Fruit fly (Drosophila melanogaster) whole organism, embryonic: ENCODE results near the gene Son.
A peak's percentile ranks its signal among the peaks of the same experiment; 100 is the strongest.

Source experiments
- Aef1 ChIP-seq: fragments of 200-800 bp; sonication (Bioruptor generic); IDR thresholded peaks from 3 replicates; pipeline ENCODE4 v1.3.6; 2022; ENCODE audit warnings: missing biosample characterization, missing genetic modification characterization
- Bdp1 ChIP-seq: fragments of 200-800 bp; sonication (Bioruptor generic); optimal IDR thresholded peaks from 3 replicates; lab custom pipeline; 2016; ENCODE audit warnings: missing biosample characterization, missing genetic modification characterization
- BtbVII ChIP-seq: fragments of 200-800 bp; sonication (Bioruptor generic); optimal IDR thresholded peaks from 3 replicates; lab custom pipeline; 2017; ENCODE audit warnings: missing biosample characterization, mild to moderate bottlenecking, missing genetic modification characterization
- CG10147 ChIP-seq: fragments of 200-800 bp; sonication (Bioruptor generic); optimal IDR thresholded peaks from 2 replicates; lab custom pipeline; 2019; ENCODE audit warnings: missing biosample characterization, mild to moderate bottlenecking, missing genetic modification characterization, moderate library complexity
- CG10274 ChIP-seq: fragments of 200-800 bp; sonication (Bioruptor generic); optimal IDR thresholded peaks from 3 replicates; lab custom pipeline; 2017; ENCODE audit warnings: missing biosample characterization, mild to moderate bottlenecking, missing genetic modification characterization
- CG10462 ChIP-seq: fragments of 200-800 bp; sonication (Bioruptor generic); optimal IDR thresholded peaks from 2 replicates; lab custom pipeline; 2016; ENCODE audit warnings: missing biosample characterization, missing genetic modification characterization
- CG11085 ChIP-seq: fragments of 200-800 bp; sonication (Bioruptor generic); IDR thresholded peaks from 2 replicates; pipeline ENCODE4 v1.3.6; 2022; ENCODE audit warnings: missing biosample characterization, missing genetic modification characterization
- CG11560 ChIP-seq: fragments of 200-800 bp; sonication (Bioruptor generic); IDR thresholded peaks from 3 replicates; pipeline ENCODE4 v1.3.6; 2022; ENCODE audit warnings: missing biosample characterization, missing genetic modification characterization
- CG11723 ChIP-seq: fragments of 200-800 bp; sonication (Bioruptor generic); optimal IDR thresholded peaks from 2 replicates; lab custom pipeline; 2017; ENCODE audit warnings: missing biosample characterization, mild to moderate bottlenecking, missing genetic modification characterization
- CG12155 ChIP-seq: fragments of 200-800 bp; sonication (Bioruptor generic); optimal IDR thresholded peaks from 3 replicates; lab custom pipeline; 2016; ENCODE audit warnings: missing biosample characterization, missing genetic modification characterization
- CG12219 ChIP-seq: fragments of 200-800 bp; sonication (Bioruptor generic); optimal IDR thresholded peaks from 3 replicates; lab custom pipeline; 2018; ENCODE audit warnings: missing biosample characterization, mild to moderate bottlenecking, missing genetic modification characterization
- CG12744 ChIP-seq: fragments of 200-800 bp; sonication (Bioruptor generic); optimal IDR thresholded peaks from 2 replicates; lab custom pipeline; 2016; ENCODE audit warnings: missing biosample characterization, missing genetic modification characterization
- CG17912 ChIP-seq: fragments of 200-800 bp; sonication (Bioruptor generic); optimal IDR thresholded peaks from 2 replicates; lab custom pipeline; 2018; ENCODE audit warnings: missing biosample characterization, mild to moderate bottlenecking, missing genetic modification characterization
- CG2712 ChIP-seq: fragments of 200-800 bp; optimal IDR thresholded peaks from 3 replicates; lab custom pipeline; 2019; ENCODE audit warnings: missing biosample characterization, mild to moderate bottlenecking, missing genetic modification characterization, moderate library complexity
- CG3065 ChIP-seq: fragments of 200-800 bp; sonication (Bioruptor generic); optimal IDR thresholded peaks from 2 replicates; lab custom pipeline; 2016; ENCODE audit warnings: missing biosample characterization, missing genetic modification characterization
- CG3407 ChIP-seq: fragments of 200-800 bp; sonication (Bioruptor generic); optimal IDR thresholded peaks from 2 replicates; lab custom pipeline; 2018; ENCODE audit warnings: missing biosample characterization, mild to moderate bottlenecking, missing genetic modification characterization
- CG34224 ChIP-seq: fragments of 200-800 bp; sonication (Bioruptor generic); IDR thresholded peaks from 3 replicates; pipeline ENCODE4 v1.3.6; 2022; ENCODE audit warnings: missing biosample characterization, missing genetic modification characterization; ENCODE audit not compliant: partially characterized antibody
- CG34376 ChIP-seq: fragments of 200-800 bp; sonication (Bioruptor generic); optimal IDR thresholded peaks from 2 replicates; lab custom pipeline; 2018; ENCODE audit warnings: missing biosample characterization, mild to moderate bottlenecking, missing genetic modification characterization
- CG5180 ChIP-seq: fragments of 200-800 bp; sonication (Bioruptor generic); optimal IDR thresholded peaks from 3 replicates; lab custom pipeline; 2017; ENCODE audit warnings: missing biosample characterization, missing genetic modification characterization, mild to moderate bottlenecking, moderate library complexity, missing genetic modification reagents
- CG6654 ChIP-seq: fragments of 200-800 bp; sonication (Bioruptor generic); optimal IDR thresholded peaks from 2 replicates; lab custom pipeline; 2017; ENCODE audit warnings: missing biosample characterization, mild to moderate bottlenecking, missing genetic modification characterization
- CG7786 ChIP-seq: fragments of 200-800 bp; sonication (Bioruptor generic); optimal IDR thresholded peaks from 2 replicates; lab custom pipeline; 2016; ENCODE audit warnings: missing biosample characterization, missing genetic modification characterization
- Deaf1 ChIP-seq: fragments of 200-800 bp; optimal IDR thresholded peaks from 3 replicates; lab custom pipeline; 2019; ENCODE audit warnings: missing biosample characterization, mild to moderate bottlenecking, missing genetic modification characterization, moderate library complexity
- HLH4C ChIP-seq: fragments of 200-800 bp; sonication (Bioruptor generic); IDR thresholded peaks from 3 replicates; pipeline ENCODE4 v1.3.6; 2022; ENCODE audit warnings: missing biosample characterization, missing genetic modification characterization; ENCODE audit not compliant: partially characterized antibody
- HmgZ ChIP-seq: fragments of 200-800 bp; sonication (Bioruptor generic); optimal IDR thresholded peaks from 2 replicates; lab custom pipeline; 2018; ENCODE audit warnings: missing biosample characterization, mild to moderate bottlenecking, missing genetic modification characterization
- Jarid2 ChIP-seq: fragments of 200-800 bp; sonication (Bioruptor generic); optimal IDR thresholded peaks from 3 replicates; lab custom pipeline; 2017; ENCODE audit warnings: mild to moderate bottlenecking, missing biosample characterization, missing genetic modification reagents, missing genetic modification characterization
- MTF-1 ChIP-seq: fragments of 200-800 bp; sonication (Bioruptor generic); optimal IDR thresholded peaks from 2 replicates; lab custom pipeline; 2018; ENCODE audit warnings: missing biosample characterization, mild to moderate bottlenecking, missing genetic modification characterization, borderline replicate concordance
- Meics ChIP-seq: fragments of 200-800 bp; sonication (Bioruptor generic); optimal IDR thresholded peaks from 2 replicates; lab custom pipeline; 2017; ENCODE audit warnings: missing biosample characterization, mild to moderate bottlenecking, missing genetic modification characterization
- NC2α ChIP-seq: fragments of 200-800 bp; sonication (Bioruptor generic); optimal IDR thresholded peaks from 2 replicates; lab custom pipeline; 2016; ENCODE audit warnings: missing biosample characterization, missing genetic modification characterization
- Scr ChIP-seq: fragments of 200-800 bp; sonication (Bioruptor generic); IDR thresholded peaks from 2 replicates; pipeline ENCODE4 v1.3.6; 2022; ENCODE audit warnings: missing biosample characterization, missing genetic modification characterization; ENCODE audit not compliant: partially characterized antibody
- ap ChIP-seq: fragments of 200-800 bp; sonication (Bioruptor generic); IDR thresholded peaks from 2 replicates; pipeline ENCODE4 v1.3.6; 2022; ENCODE audit warnings: missing biosample characterization, missing genetic modification characterization
- dati ChIP-seq: fragments of 200-800 bp; sonication (Bioruptor generic); IDR thresholded peaks from 2 replicates; pipeline ENCODE4 v1.3.6; 2022; ENCODE audit warnings: missing biosample characterization, missing genetic modification characterization
- eve ChIP-seq, 2 experiments: fragments of >200 bp; optimal IDR thresholded peaks; 2 replicates each; lab custom pipeline; 2017; ENCODE audit warnings: missing biosample characterization in 2 of 2, missing genetic modification characterization in 2 of 2
- fru ChIP-seq: fragments of >200 bp; optimal IDR thresholded peaks from 2 replicates; lab custom pipeline; 2017
- ftz-f1 ChIP-seq: fragments of 200-800 bp; sonication (Bioruptor generic); optimal IDR thresholded peaks from 2 replicates; lab custom pipeline; 2016; ENCODE audit warnings: missing biosample characterization, missing genetic modification characterization
- fu2 ChIP-seq: fragments of 200-800 bp; sonication (Bioruptor generic); optimal IDR thresholded peaks from 2 replicates; lab custom pipeline; 2016; ENCODE audit warnings: missing biosample characterization, missing genetic modification characterization
- hkb ChIP-seq, 2 experiments: fragments of 200-800 bp in 1 of 2; fragments of >200 bp in 1 of 2; sonication (Bioruptor generic) in 1 of 2; IDR thresholded peaks in 1 of 2; optimal IDR thresholded peaks in 1 of 2; 2 replicates each; pipeline versions ENCODE4 v1.3.6 to Lab custom; 2017 to 2022; ENCODE audit warnings: missing biosample characterization in 1 of 2, missing genetic modification characterization in 1 of 2
- klu ChIP-seq: fragments of 200-800 bp; sonication (Bioruptor generic); IDR thresholded peaks from 2 replicates; pipeline ENCODE4 v1.3.6; 2022; ENCODE audit warnings: missing biosample characterization, missing genetic modification characterization
- kni ChIP-seq: fragments of 200-800 bp; sonication (Bioruptor generic); optimal IDR thresholded peaks from 3 replicates; lab custom pipeline; 2017; ENCODE audit warnings: mild to moderate bottlenecking, missing biosample characterization, missing genetic modification reagents, missing genetic modification characterization
- odd ChIP-seq: fragments of 200-800 bp; sonication (Bioruptor generic); optimal IDR thresholded peaks from 2 replicates; lab custom pipeline; 2017; ENCODE audit warnings: missing biosample characterization, mild to moderate bottlenecking, missing genetic modification characterization
- otp ChIP-seq: fragments of 200-800 bp; sonication (Bioruptor generic); IDR thresholded peaks from 3 replicates; pipeline ENCODE4, ENCODE4 v1.3.6; 2022; ENCODE audit warnings: missing biosample characterization, missing genetic modification characterization
- pb ChIP-seq: fragments of 200-800 bp; sonication (Bioruptor generic); optimal IDR thresholded peaks from 3 replicates; lab custom pipeline; 2016; ENCODE audit warnings: missing biosample characterization, missing genetic modification characterization
- prd ChIP-seq, 3 experiments: fragments of >200 bp in 2 of 3; fragments of 200-800 bp in 1 of 3; sonication (Bioruptor generic) in 1 of 3; optimal IDR thresholded peaks in 2 of 3; IDR thresholded peaks in 1 of 3; 2 replicates in 2 of 3; 3 replicates in 1 of 3; pipeline versions ENCODE4 v1.3.6 to Lab custom; 2017 to 2022; ENCODE audit warnings: missing biosample characterization in 1 of 3, missing genetic modification characterization in 1 of 3
- sd ChIP-seq: fragments of 200-800 bp; sonication (Bioruptor generic); optimal IDR thresholded peaks from 3 replicates; lab custom pipeline; 2018; ENCODE audit warnings: missing biosample characterization, mild to moderate bottlenecking, missing genetic modification characterization, moderate library complexity
- sens ChIP-seq: fragments of 200-800 bp; sonication (Bioruptor generic); peaks from one replicate; lab custom pipeline; 2016; ENCODE audit warnings: missing biosample characterization, missing genetic modification characterization
- sisA ChIP-seq: fragments of 200-800 bp; sonication (Bioruptor generic); IDR thresholded peaks from 2 replicates; pipeline ENCODE4 v1.3.6; 2022; ENCODE audit warnings: missing biosample characterization, missing genetic modification characterization
- stc ChIP-seq: fragments of 200-800 bp; sonication (Bioruptor generic); IDR thresholded peaks from 2 replicates; pipeline ENCODE4 v1.3.6; 2022; ENCODE audit warnings: missing biosample characterization, missing genetic modification characterization
- ttk ChIP-seq: fragments of 200-800 bp; sonication (Bioruptor generic); IDR thresholded peaks from 2 replicates; pipeline ENCODE4 v2.1.2; 2022; ENCODE audit warnings: missing biosample characterization, missing genetic modification characterization
- vvl ChIP-seq: fragments of 200-800 bp; sonication (Bioruptor generic); IDR thresholded peaks from 2 replicates; pipeline ENCODE4 v1.3.6; 2022; ENCODE audit warnings: missing biosample characterization, missing genetic modification characterization
- wek ChIP-seq: fragments of 200-800 bp; sonication (Bioruptor generic); optimal IDR thresholded peaks from 3 replicates; lab custom pipeline; 2018; ENCODE audit warnings: missing biosample characterization, mild to moderate bottlenecking, missing genetic modification characterization, moderate library complexity
- z ChIP-seq: fragments of 200-800 bp; sonication (Bioruptor generic); IDR thresholded peaks from 3 replicates; pipeline ENCODE4 v1.3.6; 2022; ENCODE audit warnings: missing biosample characterization, missing genetic modification characterization
- zf30C ChIP-seq: fragments of 200-800 bp; sonication (Bioruptor generic); optimal IDR thresholded peaks from 3 replicates; lab custom pipeline; 2018; ENCODE audit warnings: missing biosample characterization, mild to moderate bottlenecking, missing genetic modification characterization

The Son gene

dm6 chr3R:9548769-9549168 is 29.1 kb upstream of the Son start (continued):
- TF ChIP-seq dati (GFP tag; lab: Robert Waterston, UW): no peak
- no peak for TF ChIP-seq CG12744 (GFP tag; lab: Kevin White, UChicago)
- 0 out of 2 replicates have a peak, but pooled peaks have one; percentile 14 for TF ChIP-seq vvl (GFP tag; lab: Robert Waterston, UW)
- TF ChIP-seq hkb (optimal IDR thresholded peaks at IDR 0.05; lab: Kevin White, UChicago): no peak
- TF ChIP-seq hkb (GFP tag; IDR thresholded peaks at IDR 0.05; lab: Robert Waterston, UW): no peak
- no peak for TF ChIP-seq Scr (GFP tag; lab: Robert Waterston, UW)
- no peak for TF ChIP-seq fu2 (GFP tag; lab: Kevin White, UChicago)
- TF ChIP-seq otp (GFP tag; lab: Robert Waterston, UW): no peak
- TF ChIP-seq CG34376 (GFP tag; lab: Kevin White, UChicago): no peak
- no peak for TF ChIP-seq CG10147 (GFP tag; lab: Kevin White, UChicago)
- no peak for TF ChIP-seq Jarid2 (GFP tag; lab: Kevin White, UChicago)
- no peak for TF ChIP-seq CG12155
- TF ChIP-seq prd (optimal IDR thresholded peaks at IDR 0.05; lab: Kevin White, UChicago): no peak
- no peak for TF ChIP-seq prd (GFP tag; IDR thresholded peaks at IDR 0.05; lab: Robert Waterston, UW)
- no peak for TF ChIP-seq z (GFP tag; lab: Robert Waterston, UW)
- TF ChIP-seq Deaf1: no peak
- no peak for TF ChIP-seq CG3065
- TF ChIP-seq CG12219: no peak
- peak; percentile 32 for TF ChIP-seq HmgZ (tag; lab: Kevin White, UChicago)
- no peak for TF ChIP-seq klu (GFP tag; lab: Robert Waterston, UW)
- no peak for TF ChIP-seq CG17912
- TF ChIP-seq MTF-1 (GFP tag; lab: Kevin White, UChicago): no peak
- peak; percentile 58 for TF ChIP-seq ftz-f1 (GFP tag; lab: Kevin White, UChicago)
- peak; percentile 15 for TF ChIP-seq wek (GFP tag; lab: Kevin White, UChicago)
- no peak for TF ChIP-seq Bdp1
- TF ChIP-seq HLH4C (GFP tag; lab: Robert Waterston, UW): no peak
- peak; percentile 32 for TF ChIP-seq zf30C (GFP tag; lab: Kevin White, UChicago)
- no peak for TF ChIP-seq kni (GFP tag; lab: Kevin White, UChicago)
- TF ChIP-seq sd: no peak
- no peak for TF ChIP-seq CG5180 (GFP tag; lab: Kevin White, UChicago)
- no peak for TF ChIP-seq stc (GFP tag; lab: Robert Waterston, UW)
- no peak for TF ChIP-seq CG7786 (GFP tag; lab: Kevin White, UChicago)
- no peak for TF ChIP-seq ap
- TF ChIP-seq Meics: no peak
- no peak for TF ChIP-seq CG2712
- TF ChIP-seq pb (GFP tag; lab: Kevin White, UChicago): no peak
- no peak for TF ChIP-seq ttk (GFP tag; lab: Robert Waterston, UW)
- TF ChIP-seq CG11560: no peak
- TF ChIP-seq CG10274 (GFP tag; lab: Kevin White, UChicago): no peak
- no peak for TF ChIP-seq odd (GFP tag; lab: Kevin White, UChicago)
- no peak for TF ChIP-seq sisA (GFP tag; lab: Robert Waterston, UW)
- TF ChIP-seq eve (GFP tag; optimal IDR thresholded peaks at IDR 0.05; lab: Kevin White, UChicago): no peak
- TF ChIP-seq sens (GFP tag; lab: Kevin White, UChicago): no peak
- no peak for TF ChIP-seq CG11085 (GFP tag; lab: Robert Waterston, UW)
- no peak for TF ChIP-seq CG3407 (GFP tag; lab: Kevin White, UChicago)
- TF ChIP-seq CG6654 (GFP tag; lab: Kevin White, UChicago): no peak
- no peak for TF ChIP-seq BtbVII (GFP tag; lab: Kevin White, UChicago)
- TF ChIP-seq CG34224 (GFP tag; lab: Robert Waterston, UW): no peak
- no peak for TF ChIP-seq NC2α (GFP tag; lab: Kevin White, UChicago)
- TF ChIP-seq fru: no peak
- no peak for TF ChIP-seq Aef1 (GFP tag; lab: Robert Waterston, UW)
- TF ChIP-seq CG10462 (GFP tag; lab: Kevin White, UChicago): no peak
- no peak for TF ChIP-seq CG11723
